Fruit fly (Drosophila melanogaster) whole organism, wandering third instar larva: Measurements from ENCODE around the gene CG7135.

ENCODE experiments used
- Abd-B ChIP-seq: fragments of >200 bp; optimal IDR thresholded peaks from 2 replicates; lab custom pipeline; 2017; ENCODE audit warnings: missing biosample characterization, missing genetic modification characterization
- CG9705 ChIP-seq: fragments of 200-800 bp; sonication (Bioruptor generic); optimal IDR thresholded peaks from 2 replicates; lab custom pipeline; 2018; ENCODE audit warnings: missing biosample characterization, mild to moderate bottlenecking, missing genetic modification characterization
- CrebA ChIP-seq: fragments of 200-800 bp; sonication (Bioruptor generic); optimal IDR thresholded peaks from 2 replicates; lab custom pipeline; 2016; ENCODE audit warnings: missing biosample characterization, mild to moderate bottlenecking, missing genetic modification characterization, borderline replicate concordance
- Dfd ChIP-seq: fragments of >200 bp; optimal IDR thresholded peaks from 2 replicates; lab custom pipeline; 2017; ENCODE audit warnings: missing biosample characterization, missing genetic modification characterization
- Dif ChIP-seq: fragments of 200-275, 200-300 bp; sonication (Bioruptor generic); optimal IDR thresholded peaks from 2 replicates; lab custom pipeline; 2018; ENCODE audit warnings: missing biosample characterization, missing genetic modification characterization; ENCODE audit not compliant: partially characterized antibody
- GATAd ChIP-seq: sonication (Bioruptor generic); optimal IDR thresholded peaks from 2 replicates; lab custom pipeline; 2016; ENCODE audit warnings: missing biosample characterization, missing genetic modification characterization
- HLH106 ChIP-seq: fragments of 200-800 bp; optimal IDR thresholded peaks from 3 replicates; lab custom pipeline; 2019; ENCODE audit warnings: missing biosample characterization, mild to moderate bottlenecking, missing genetic modification characterization, moderate library complexity
- Hnf4 ChIP-seq: fragments of 200-800 bp; sonication (Bioruptor generic); optimal IDR thresholded peaks from 2 replicates; lab custom pipeline; 2016; ENCODE audit warnings: missing biosample characterization, mild to moderate bottlenecking, missing genetic modification characterization
- Hr78 ChIP-seq: fragments of >200 bp; optimal IDR thresholded peaks from 2 replicates; lab custom pipeline; 2017; ENCODE audit warnings: missing biosample characterization, missing genetic modification characterization
- Hr83 ChIP-seq: fragments of 200-300 bp; sonication (Bioruptor generic); optimal IDR thresholded peaks from 2 replicates; lab custom pipeline; 2016; ENCODE audit warnings: missing biosample characterization, mild to moderate bottlenecking, missing genetic modification characterization, moderate library complexity; ENCODE audit not compliant: poor library complexity, severe bottlenecking
- Jra ChIP-seq: sonication (Bioruptor generic); optimal IDR thresholded peaks from 2 replicates; lab custom pipeline; 2016; ENCODE audit warnings: missing biosample characterization, missing genetic modification characterization
- Mio ChIP-seq: sonication (Bioruptor generic); optimal IDR thresholded peaks from 2 replicates; lab custom pipeline; 2016; ENCODE audit warnings: missing biosample characterization, missing genetic modification characterization
- Myc ChIP-seq: fragments of >200 bp; optimal IDR thresholded peaks from 2 replicates; lab custom pipeline; 2017
- N ChIP-seq: fragments of >200 bp; optimal IDR thresholded peaks from 2 replicates; lab custom pipeline; 2018; ENCODE audit warnings: missing biosample characterization, missing external identifiers, missing genetic modification characterization
- OdsH ChIP-seq: fragments of 200-800 bp; sonication (Bioruptor generic); optimal IDR thresholded peaks from 2 replicates; lab custom pipeline; 2016; ENCODE audit warnings: missing biosample characterization, mild to moderate bottlenecking, missing genetic modification characterization
- Rel ChIP-seq, 2 experiments: fragments of 200-800 bp; sonication (Bioruptor generic) in 1 of 2; optimal IDR thresholded peaks; 2 replicates in 1 of 2; 3 replicates in 1 of 2; lab custom pipeline; 2016 to 2019; ENCODE audit warnings: mild to moderate bottlenecking in 2 of 2, missing biosample characterization in 2 of 2, missing genetic modification characterization in 2 of 2, moderate library complexity in 1 of 2
- Sp1 ChIP-seq: fragments of 200-800 bp; sonication (Bioruptor generic); optimal IDR thresholded peaks from 3 replicates; lab custom pipeline; 2019; ENCODE audit warnings: missing biosample characterization, mild to moderate bottlenecking, missing genetic modification characterization, moderate library complexity
- Vsx2 ChIP-seq: fragments of 200-300, 225-300 bp; sonication (Bioruptor generic); optimal IDR thresholded peaks from 2 replicates; lab custom pipeline; 2018; ENCODE audit warnings: missing biosample characterization, missing genetic modification characterization; ENCODE audit not compliant: partially characterized antibody
- br ChIP-seq: fragments of 200-800 bp; sonication (Bioruptor generic); optimal IDR thresholded peaks from 2 replicates; lab custom pipeline; 2016; ENCODE audit warnings: missing biosample characterization, missing genetic modification characterization
- brk ChIP-seq: fragments of 200-800 bp; sonication (Bioruptor generic); optimal IDR thresholded peaks from 2 replicates; lab custom pipeline; 2016; ENCODE audit warnings: missing biosample characterization, mild to moderate bottlenecking, missing genetic modification characterization
- dl ChIP-seq, 2 experiments: fragments of 175-275, 200-275 bp in 1 of 2; fragments of 200-275 bp in 1 of 2; sonication (Bioruptor generic); optimal IDR thresholded peaks; lab custom pipeline; 2018; ENCODE audit warnings: mild to moderate bottlenecking in 2 of 2, missing biosample characterization in 2 of 2, missing genetic modification characterization in 2 of 2, moderate library complexity in 2 of 2; ENCODE audit not compliant: partially characterized antibody in 2 of 2, insufficient read depth in 1 of 2
- dmrt93B ChIP-seq: fragments of 200-800 bp; sonication (Bioruptor generic); optimal IDR thresholded peaks from 2 replicates; lab custom pipeline; 2018; ENCODE audit warnings: missing biosample characterization, mild to moderate bottlenecking, missing genetic modification characterization
- ey ChIP-seq: fragments of 200-800 bp; sonication (Bioruptor generic); optimal IDR thresholded peaks from 2 replicates; lab custom pipeline; 2016; ENCODE audit warnings: missing biosample characterization, missing genetic modification characterization
- foxo ChIP-seq, 2 experiments: fragments of 200-800 bp; sonication (Bioruptor generic); optimal IDR thresholded peaks; 2 replicates in 1 of 2; 3 replicates in 1 of 2; lab custom pipeline; 2016 to 2017; ENCODE audit warnings: missing biosample characterization in 2 of 2, missing genetic modification characterization in 2 of 2
- fru ChIP-seq: fragments of 200-800 bp; sonication (Bioruptor generic); optimal IDR thresholded peaks from 3 replicates; lab custom pipeline; 2016; ENCODE audit warnings: missing biosample characterization, mild to moderate bottlenecking, missing genetic modification characterization
- h ChIP-seq: fragments of 200-800 bp; sonication (Bioruptor generic); optimal IDR thresholded peaks from 3 replicates; lab custom pipeline; 2016; ENCODE audit warnings: missing biosample characterization, mild to moderate bottlenecking, missing genetic modification characterization
- jim ChIP-seq: fragments of 175-275, 200-325 bp; sonication (Bioruptor generic); optimal IDR thresholded peaks from 2 replicates; lab custom pipeline; 2016; ENCODE audit warnings: missing biosample characterization, mild to moderate bottlenecking, missing genetic modification characterization
- pan ChIP-seq: fragments of >200 bp; optimal IDR thresholded peaks from 2 replicates; lab custom pipeline; 2017
- psq ChIP-seq: fragments of 200-800 bp; sonication (Bioruptor generic); optimal IDR thresholded peaks from 3 replicates; lab custom pipeline; 2017; ENCODE audit warnings: missing biosample characterization, mild to moderate bottlenecking, missing genetic modification characterization, moderate library complexity
- rgr ChIP-seq: fragments of 200-800 bp; sonication (Bioruptor generic); optimal IDR thresholded peaks from 3 replicates; lab custom pipeline; 2016; ENCODE audit warnings: missing biosample characterization, mild to moderate bottlenecking, missing genetic modification characterization
- sage ChIP-seq: fragments of 200-800 bp; sonication (Bioruptor generic); optimal IDR thresholded peaks from 2 replicates; lab custom pipeline; 2016; ENCODE audit warnings: missing biosample characterization, mild to moderate bottlenecking, missing genetic modification characterization
- sv ChIP-seq: fragments of 200-800 bp; sonication (Bioruptor generic); optimal IDR thresholded peaks from 3 replicates; lab custom pipeline; 2016; ENCODE audit warnings: missing biosample characterization, missing genetic modification characterization
- tai ChIP-seq: sonication (Bioruptor generic); optimal IDR thresholded peaks from 2 replicates; lab custom pipeline; 2016; ENCODE audit warnings: missing biosample characterization, missing genetic modification characterization
- usp ChIP-seq: fragments of >200 bp; optimal IDR thresholded peaks from 2 replicates; lab custom pipeline; 2017; ENCODE audit warnings: missing biosample characterization, missing genetic modification characterization
- woc ChIP-seq: sonication (Bioruptor generic); optimal IDR thresholded peaks from 2 replicates; lab custom pipeline; 2016; ENCODE audit warnings: missing biosample characterization, mild to moderate bottlenecking, missing genetic modification characterization

The CG7135 gene

dm6 chrX:18088432-18088831, 15.0 kb upstream of the CG7135 start, which contains the start of gene CG7536:
Gene CG7536, minus strand, starts transcription at chrX:18088532.
- TF ChIP-seq pan (lab: Kevin White, UChicago): no peak
- TF ChIP-seq Hr83 (GFP tag; lab: Kevin White, UChicago): no peak
- no peak for TF ChIP-seq h
- no peak for TF ChIP-seq jim (GFP tag; lab: Kevin White, UChicago)
- no peak for TF ChIP-seq ey (GFP tag; lab: Kevin White, UChicago)
- no peak for TF ChIP-seq Jra (GFP tag; lab: Kevin White, UChicago)
- no peak for TF ChIP-seq usp (GFP tag; lab: Kevin White, UChicago)
- TF ChIP-seq Myc (lab: Kevin White, UChicago): no peak
- TF ChIP-seq GATAd (GFP tag; lab: Kevin White, UChicago): no peak
- no peak for TF ChIP-seq N (GFP tag; lab: Kevin White, UChicago)
- no peak for TF ChIP-seq Dif (GFP tag; lab: Kevin White, UChicago)
- TF ChIP-seq Sp1: no peak
- no peak for TF ChIP-seq brk (GFP tag; lab: Kevin White, UChicago)
- no peak for TF ChIP-seq CG9705 (GFP tag; lab: Kevin White, UChicago)
- TF ChIP-seq HLH106 (tag; lab: Kevin White, UChicago): no peak
- no peak for TF ChIP-seq sage (GFP tag; lab: Kevin White, UChicago)
- no peak for TF ChIP-seq Dfd (GFP tag; lab: Kevin White, UChicago)
- TF ChIP-seq rgr: no peak
- TF ChIP-seq br (GFP tag; lab: Kevin White, UChicago): no peak
- TF ChIP-seq dmrt93B (GFP tag; lab: Kevin White, UChicago): no peak
- TF ChIP-seq, all 38 proteins: peak for 0

DNA sequence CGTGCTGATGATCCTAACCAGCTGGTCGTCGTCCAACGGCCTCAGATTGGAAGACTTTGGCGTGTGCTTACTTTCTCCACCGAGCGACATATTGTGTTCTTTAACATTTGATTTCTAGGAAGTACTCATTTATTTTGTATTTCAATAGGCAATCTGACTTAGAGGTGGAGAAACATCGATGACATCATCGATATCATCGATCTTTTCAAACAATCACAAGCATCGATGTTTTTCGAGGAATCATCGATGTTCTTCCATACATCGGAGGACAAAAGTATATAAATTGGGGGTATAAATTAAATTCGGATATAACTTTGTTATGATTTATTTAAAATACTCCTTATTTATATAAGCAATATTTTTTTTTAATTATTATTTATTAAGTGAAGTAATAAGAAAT, 13.1 kb upstream of the CG7135 start, which contains the start of gene Swt1:
TSS of gene Swt1 (minus strand) at position 177 of the 400 bp plus-strand sequence.
- no peak for TF ChIP-seq dl (GFP tag; optimal IDR thresholded peaks at IDR 0.05; lab: Kevin White, UChicago; ENCODE audit: insufficient read depth in 1 of 2, partially characterized antibody in 2 of 2)
- no peak for TF ChIP-seq woc (GFP tag; lab: Kevin White, UChicago)
- TF ChIP-seq br (GFP tag; lab: Kevin White, UChicago): no peak
- TF ChIP-seq Rel (GFP tag; optimal IDR thresholded peaks at IDR 0.05; lab: Kevin White, UChicago): no peak
- TF ChIP-seq Rel (tag; optimal IDR thresholded peaks at IDR 0.05; lab: Kevin White, UChicago): peak; percentile 79
- no peak for TF ChIP-seq h
- no peak for TF ChIP-seq Sp1
- no peak for TF ChIP-seq Hr78
- no peak for TF ChIP-seq Vsx2 (GFP tag; lab: Kevin White, UChicago)

DNA sequence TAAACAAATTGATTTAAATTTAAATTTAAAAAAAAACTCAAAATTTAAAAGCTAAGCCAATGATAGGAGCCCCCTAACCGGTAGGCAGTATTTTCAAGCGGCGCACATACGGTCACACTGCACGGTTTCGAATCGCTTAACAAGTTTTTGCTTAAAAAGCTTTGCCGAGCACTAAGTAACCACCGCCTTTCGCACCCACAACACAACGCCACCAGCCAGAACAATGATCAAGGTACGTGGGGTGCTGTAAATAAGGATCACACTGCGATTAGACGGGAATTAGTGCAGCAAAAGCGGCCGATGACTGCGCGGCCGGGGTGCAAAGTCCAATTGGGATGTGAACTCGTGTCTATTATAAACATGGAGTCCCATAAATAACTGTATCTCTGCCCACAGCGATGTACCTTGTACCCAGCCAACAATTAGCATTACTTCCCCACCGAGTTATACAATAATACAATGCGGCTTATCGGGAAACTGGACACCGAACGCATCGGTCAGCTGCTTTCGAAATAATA, 12.2 kb upstream of the CG7135 start, which contains the start of gene scu:
TSS of gene scu (plus strand) at position 101 of the 518 bp plus-strand sequence.
- TF ChIP-seq Hnf4: peak; percentile 90
- TF ChIP-seq Dfd (GFP tag; lab: Kevin White, UChicago): no peak
- peak; percentile 17 for TF ChIP-seq Sp1
- peak; percentile 39 for TF ChIP-seq Rel (GFP tag; optimal IDR thresholded peaks at IDR 0.05; lab: Kevin White, UChicago)
- peak; percentile 74 for TF ChIP-seq Rel (tag; optimal IDR thresholded peaks at IDR 0.05; lab: Kevin White, UChicago)
- TF ChIP-seq, all 38 proteins: peak for 3

DNA sequence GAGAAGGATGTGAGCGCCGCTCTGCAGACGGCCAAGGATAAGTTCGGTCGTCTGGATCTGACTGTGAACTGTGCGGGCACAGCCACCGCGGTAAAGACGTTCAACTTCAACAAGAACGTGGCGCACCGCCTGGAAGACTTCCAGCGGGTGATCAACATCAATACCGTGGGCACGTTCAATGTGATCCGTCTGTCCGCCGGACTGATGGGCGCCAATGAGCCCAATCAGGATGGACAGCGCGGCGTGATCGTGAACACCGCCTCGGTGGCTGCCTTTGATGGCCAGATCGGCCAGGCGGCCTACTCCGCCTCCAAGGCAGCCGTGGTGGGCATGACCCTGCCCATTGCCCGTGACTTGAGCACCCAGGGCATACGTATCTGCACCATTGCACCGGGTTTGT, 11.3 kb upstream of the CG7135 start:
- TF ChIP-seq Dfd (GFP tag; lab: Kevin White, UChicago) (no peak), Mio (no peak), Jra (GFP tag; lab: Kevin White, UChicago) (no peak), Myc (lab: Kevin White, UChicago) (no peak), Rel (GFP tag; optimal IDR thresholded peaks at IDR 0.05; lab: Kevin White, UChicago) (no peak), Rel (tag; optimal IDR thresholded peaks at IDR 0.05; lab: Kevin White, UChicago) (no peak), CrebA (GFP tag; lab: Kevin White, UChicago) (no peak), foxo (GFP tag; optimal IDR thresholded peaks at IDR 0.05; lab: Kevin White, UChicago) (no peak), woc (GFP tag; lab: Kevin White, UChicago) (no peak), Sp1 (no peak), Hr78 (no peak)

DNA sequence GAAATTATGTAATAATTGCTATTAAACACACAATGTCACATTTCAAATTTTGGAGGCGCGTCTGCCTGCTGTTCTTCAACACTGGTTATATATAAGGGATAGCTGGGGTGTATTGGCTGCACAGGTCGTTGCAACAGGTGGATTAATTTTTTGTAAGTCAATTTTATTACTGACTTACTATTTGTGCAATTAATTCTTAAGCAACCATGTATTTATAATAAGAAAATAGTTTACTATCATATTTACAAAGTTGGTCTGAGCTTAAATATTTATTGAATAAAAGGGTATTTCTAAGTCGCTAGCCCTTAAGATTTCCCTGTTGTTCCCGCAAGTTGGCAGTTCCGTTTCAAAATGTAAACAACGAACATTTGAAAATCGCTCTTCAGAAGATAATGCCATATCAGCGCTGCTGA, 10.6 kb upstream of the CG7135 start, which contains the start of gene RhoGAP16F:
TSS of gene RhoGAP16F (plus strand) at position 336 of the 413 bp plus-strand sequence.
- peak; percentile 89 for TF ChIP-seq woc (GFP tag; lab: Kevin White, UChicago)
- peak; percentile 73 for TF ChIP-seq Jra (GFP tag; lab: Kevin White, UChicago)
- peak; percentile 86 for TF ChIP-seq fru
- peak; percentile 72 for TF ChIP-seq dmrt93B (GFP tag; lab: Kevin White, UChicago)
- peak; percentile 79 for TF ChIP-seq br (GFP tag; lab: Kevin White, UChicago)
- TF ChIP-seq tai (GFP tag; lab: Kevin White, UChicago): no peak
- TF ChIP-seq N (GFP tag; lab: Kevin White, UChicago): no peak
- peak; percentile 87 for TF ChIP-seq rgr
- TF ChIP-seq OdsH (GFP tag; lab: Kevin White, UChicago): peak; percentile 80
- TF ChIP-seq Vsx2 (GFP tag; lab: Kevin White, UChicago): no peak
- peak; percentile 85 for TF ChIP-seq sv
- no peak for TF ChIP-seq brk (GFP tag; lab: Kevin White, UChicago)
- no peak for TF ChIP-seq CrebA (GFP tag; lab: Kevin White, UChicago)
- TF ChIP-seq ey (GFP tag; lab: Kevin White, UChicago): peak; percentile 75
- no peak for TF ChIP-seq Abd-B (GFP tag; lab: Kevin White, UChicago)
- peak; percentile 7 for TF ChIP-seq Hr83 (GFP tag; lab: Kevin White, UChicago)
- TF ChIP-seq Dif (GFP tag; lab: Kevin White, UChicago): no peak
- TF ChIP-seq Myc (lab: Kevin White, UChicago): no peak
- TF ChIP-seq HLH106 (tag; lab: Kevin White, UChicago): peak; percentile 84
- no peak for TF ChIP-seq Dfd (GFP tag; lab: Kevin White, UChicago)
- TF ChIP-seq dl (GFP tag; optimal IDR thresholded peaks at IDR 0.05; lab: Kevin White, UChicago; ENCODE audit: insufficient read depth in 1 of 2, partially characterized antibody in 2 of 2): no peak
- TF ChIP-seq psq (GFP tag; lab: Kevin White, UChicago): peak; percentile 74
- TF ChIP-seq pan (lab: Kevin White, UChicago): peak; percentile 77
- no peak for TF ChIP-seq jim (GFP tag; lab: Kevin White, UChicago)
- TF ChIP-seq usp (GFP tag; lab: Kevin White, UChicago): no peak
- peak; percentile 89 for TF ChIP-seq h
- peak; percentile 34 for TF ChIP-seq GATAd (GFP tag; lab: Kevin White, UChicago)
